Worm (Caenorhabditis elegans) whole organism, L3 larva: ENCODE results near the gene irg-5.

Experiments
- daf-12 ChIP-seq: fragments of 150-350 bp; optimal IDR thresholded peaks from 2 replicates; lab custom pipeline; 2014; ENCODE audit warnings: missing biosample characterization, missing genetic modification reagents, missing genetic modification characterization
- snpc-4 ChIP-seq: fragments of 150-350 bp; optimal IDR thresholded peaks from 2 replicates; lab custom pipeline; 2014; ENCODE audit warnings: missing biosample characterization, missing genetic modification characterization

- TF ChIP-seq daf-12 (tag; lab: Kevin White, UChicago) = no peak
- TF ChIP-seq snpc-4 = no peak
Observed at ce11 chrV:13738374-13738773, at the start of gene irg-5.
